Fruit fly (Drosophila melanogaster): ENCODE data around the gene Pdss2.

Pdss2 gene

DNA sequence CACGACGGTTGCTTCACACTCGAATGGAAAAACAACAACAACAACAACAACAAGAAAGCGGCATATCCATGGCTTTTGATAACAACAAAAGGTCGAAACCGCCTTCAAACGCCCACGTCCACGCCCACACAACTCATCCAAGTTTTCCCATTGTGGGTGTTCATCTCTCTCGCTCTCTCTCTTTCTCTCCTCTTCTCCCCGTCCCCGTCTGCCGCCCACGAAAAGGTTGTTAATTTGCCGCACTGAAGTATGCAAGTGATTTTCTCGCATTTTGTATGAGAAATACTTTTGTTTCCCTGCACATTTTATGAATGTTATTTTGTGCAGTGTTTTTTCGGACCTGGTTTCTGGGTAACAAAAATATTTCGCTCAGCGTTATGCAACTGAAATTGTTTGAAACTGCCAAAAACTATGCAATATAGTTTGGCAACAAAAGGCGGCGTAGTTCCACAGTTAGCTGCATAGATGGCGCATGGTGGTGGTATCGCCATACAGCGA, 21.8 kb downstream of the Pdss2 start (continued):
- TF ChIP-seq sage (GFP tag; optimal IDR thresholded peaks at IDR 0.05) (no peak), Dif (GFP tag; optimal IDR thresholded peaks at IDR 0.05; ENCODE audit: partially characterized antibody) (peak; percentile 52), jim (GFP tag; optimal IDR thresholded peaks at IDR 0.05) (no peak), Jra (GFP tag; optimal IDR thresholded peaks at IDR 0.05) (no peak), Hr78 (GFP tag; optimal IDR thresholded peaks at IDR 0.05) (no peak), lola (GFP tag; optimal IDR thresholded peaks at IDR 0.05) (peak; percentile 94), Myc (optimal IDR thresholded peaks at IDR 0.05) (peak; percentile 96), Hnf4 (GFP tag; optimal IDR thresholded peaks at IDR 0.05) (no peak), br (GFP tag; optimal IDR thresholded peaks at IDR 0.05) (no peak), dl (GFP tag; optimal IDR thresholded peaks at IDR 0.05; ENCODE audit: insufficient read depth in 1 of 2, partially characterized antibody in 2 of 2) (peak in 1 of 2 experiments; percentile 37), sv (GFP tag; optimal IDR thresholded peaks at IDR 0.05) (no peak), Mio (GFP tag; optimal IDR thresholded peaks at IDR 0.05) (no peak), brk (GFP tag; optimal IDR thresholded peaks at IDR 0.05) (no peak), fru (GFP tag; optimal IDR thresholded peaks at IDR 0.05) (peak; percentile 26), psq (GFP tag; optimal IDR thresholded peaks at IDR 0.05) (peak; percentile 38), rgr (GFP tag; optimal IDR thresholded peaks at IDR 0.05) (peak; percentile 32)

DNA sequence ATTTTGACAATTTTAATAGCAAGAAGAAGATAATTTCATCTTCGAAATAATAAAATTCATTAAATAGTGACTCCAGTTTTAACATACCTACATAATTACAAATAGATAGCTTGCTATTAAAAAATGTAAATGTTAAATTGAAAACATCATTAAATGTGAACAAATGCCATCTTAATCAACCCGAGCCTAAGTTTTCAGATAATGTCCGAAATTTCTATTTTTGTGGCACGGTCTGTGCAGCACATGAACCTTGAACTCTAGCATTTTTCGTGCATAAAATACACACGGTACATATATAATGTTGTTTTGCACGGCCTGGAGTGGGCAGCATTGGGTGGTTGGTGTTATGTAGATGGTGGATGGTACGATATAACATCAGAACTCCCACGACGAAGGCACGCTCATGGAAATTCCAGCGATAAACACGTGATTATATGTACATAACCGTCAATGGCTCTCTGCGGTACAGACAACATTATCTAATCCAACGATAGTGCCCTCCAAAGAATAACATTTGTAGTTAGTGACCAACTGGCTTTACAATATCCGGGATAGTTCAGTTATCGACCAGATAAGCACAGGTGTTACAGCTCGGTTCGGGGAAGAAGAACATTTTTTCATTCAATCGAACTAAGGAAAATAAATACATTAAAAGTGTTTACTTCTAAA, 22.5 kb downstream of the Pdss2 start:
- TF ChIP-seq Rel (GFP tag; optimal IDR thresholded peaks at IDR 0.05) (no peak), Rel (tag; optimal IDR thresholded peaks at IDR 0.05) (no peak), fru (GFP tag; optimal IDR thresholded peaks at IDR 0.05) (no peak), Hr83 (GFP tag; optimal IDR thresholded peaks at IDR 0.05; ENCODE audit: poor library complexity, severe bottlenecking) (no peak), N (GFP tag; optimal IDR thresholded peaks at IDR 0.05) (no peak), ey (GFP tag; optimal IDR thresholded peaks at IDR 0.05) (no peak)

DNA sequence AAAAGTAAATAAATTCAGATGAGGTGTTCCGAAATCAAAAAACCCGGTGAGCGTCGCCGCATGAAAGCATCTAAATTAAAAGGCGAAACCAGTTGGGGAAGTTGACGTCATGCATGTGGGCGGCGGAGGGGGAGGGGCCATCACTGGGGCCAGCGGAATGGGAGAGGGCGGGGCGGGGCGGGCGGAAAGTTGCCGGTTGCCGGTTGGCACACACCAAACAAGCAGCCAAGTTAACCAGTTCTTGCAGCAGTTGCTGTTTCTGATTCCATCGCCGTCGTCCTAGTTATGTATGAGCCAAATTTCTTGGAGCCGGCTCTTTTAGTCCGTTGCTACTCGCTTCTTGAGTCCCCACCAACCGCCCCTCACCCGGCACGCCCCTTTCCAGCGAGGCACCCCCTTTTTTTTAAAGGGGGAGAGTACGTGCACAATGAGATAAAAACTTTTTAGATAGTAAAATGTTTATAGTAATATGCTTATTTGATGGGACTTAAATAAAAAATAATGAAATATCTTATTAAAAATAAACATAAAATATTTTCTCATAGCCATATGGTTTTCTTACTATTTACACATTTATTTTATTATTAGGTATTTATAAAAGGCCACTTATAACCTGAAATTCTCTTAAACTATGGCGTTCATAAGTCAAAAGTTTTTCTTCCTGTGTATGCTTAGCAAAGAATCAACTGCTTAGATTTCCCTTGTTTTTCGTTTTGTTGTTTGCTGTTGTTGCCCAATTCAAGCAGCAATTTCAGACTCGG, 24.7 kb downstream of the Pdss2 start:
- TF ChIP-seq Hr78 (GFP tag; optimal IDR thresholded peaks at IDR 0.05) (no peak), rgr (GFP tag; optimal IDR thresholded peaks at IDR 0.05) (peak; percentile 24), Rel (GFP tag; optimal IDR thresholded peaks at IDR 0.05) (no peak), Rel (tag; optimal IDR thresholded peaks at IDR 0.05) (peak; percentile 22), OdsH (GFP tag; optimal IDR thresholded peaks at IDR 0.05) (no peak), Dfd (GFP tag; optimal IDR thresholded peaks at IDR 0.05) (peak; percentile 93)

DNA sequence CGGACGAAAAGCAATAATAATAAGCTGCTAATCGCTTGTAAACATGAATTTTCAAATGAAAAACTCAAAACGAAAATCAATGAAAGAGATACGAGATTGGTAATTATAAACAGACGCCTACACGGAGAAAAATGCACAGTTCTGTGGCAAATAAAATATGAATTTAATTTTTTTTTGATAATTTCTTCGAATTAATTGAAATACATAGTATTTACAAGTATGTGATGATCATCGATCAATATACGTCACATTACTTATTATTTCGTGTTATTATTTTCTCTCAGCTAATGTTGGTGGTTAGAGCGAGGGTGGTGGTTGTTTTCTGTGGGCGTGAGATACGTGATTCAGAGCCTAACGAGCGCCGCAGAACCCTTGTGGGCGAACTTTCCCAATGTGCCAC, 26.0 kb downstream of the Pdss2 start:
- TF ChIP-seq lola (GFP tag; optimal IDR thresholded peaks at IDR 0.05) (no peak), N (GFP tag; optimal IDR thresholded peaks at IDR 0.05) (no peak), pan (optimal IDR thresholded peaks at IDR 0.05) (no peak), CG9705 (GFP tag; optimal IDR thresholded peaks at IDR 0.05) (no peak), psq (GFP tag; optimal IDR thresholded peaks at IDR 0.05) (peak; percentile 19), tai (GFP tag; optimal IDR thresholded peaks at IDR 0.05) (peak; percentile 7), Dif (GFP tag; optimal IDR thresholded peaks at IDR 0.05; ENCODE audit: partially characterized antibody) (no peak), ey (GFP tag; optimal IDR thresholded peaks at IDR 0.05) (peak; percentile 34), Dfd (GFP tag; optimal IDR thresholded peaks at IDR 0.05) (no peak), sv (GFP tag; optimal IDR thresholded peaks at IDR 0.05) (peak; percentile 70), usp (GFP tag; optimal IDR thresholded peaks at IDR 0.05) (no peak), dl (GFP tag; optimal IDR thresholded peaks at IDR 0.05; ENCODE audit: insufficient read depth in 1 of 2, partially characterized antibody in 2 of 2) (no peak), Jra (GFP tag; optimal IDR thresholded peaks at IDR 0.05) (no peak), woc (GFP tag; optimal IDR thresholded peaks at IDR 0.05) (peak; percentile 9), h (GFP tag; optimal IDR thresholded peaks at IDR 0.05) (peak; percentile 39), foxo (GFP tag; optimal IDR thresholded peaks at IDR 0.05) (peak in 1 of 2 experiments; percentile 27), CG32264 (GFP tag; optimal IDR thresholded peaks at IDR 0.05) (no peak), Rel (GFP tag; optimal IDR thresholded peaks at IDR 0.05) (no peak), Rel (tag; optimal IDR thresholded peaks at IDR 0.05) (no peak), dmrt93B (GFP tag; optimal IDR thresholded peaks at IDR 0.05) (no peak), dsf (GFP tag; optimal IDR thresholded peaks at IDR 0.05; ENCODE audit: borderline replicate concordance) (no peak), rgr (GFP tag; optimal IDR thresholded peaks at IDR 0.05) (peak; percentile 34), Sp1 (GFP tag; optimal IDR thresholded peaks at IDR 0.05) (no peak), fru (GFP tag; optimal IDR thresholded peaks at IDR 0.05) (peak; percentile 20), Hnf4 (GFP tag; optimal IDR thresholded peaks at IDR 0.05) (no peak)
